Worm (Caenorhabditis elegans) whole organism, dauer: Measurements from ENCODE around the gene F58E1.13.
"Not testable (repeated sequence)": the region's sequence is repeated elsewhere in the genome, so short reads cannot be mapped to it uniquely, and the experiment has no call there.

Source experiments
- unc-62 ChIP-seq: sonication (generic microtip); optimal IDR thresholded peaks from 2 replicates; lab custom pipeline; 2017; ENCODE audit warnings: missing biosample characterization, missing genetic modification reagents, missing genetic modification characterization

Gene F58E1.13

DNA sequence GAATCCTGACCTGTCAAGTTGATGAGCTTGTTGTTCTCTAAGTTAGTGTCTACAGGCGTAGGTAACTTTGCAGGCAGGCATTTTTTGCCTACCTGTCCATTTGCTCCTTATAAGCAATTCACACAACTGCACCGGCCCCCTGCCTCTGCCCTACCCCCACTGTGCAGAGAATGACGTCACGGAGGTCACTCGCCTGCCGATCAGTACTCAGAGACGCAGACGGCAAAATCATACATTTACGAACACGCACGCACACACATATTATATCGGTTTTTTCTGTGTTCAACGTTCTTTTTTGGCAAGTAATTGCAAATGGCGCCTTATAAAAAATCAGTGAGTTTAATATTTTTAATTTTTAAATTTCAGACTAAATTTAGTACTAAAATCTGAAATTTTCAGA, 32.2 kb downstream of the F58E1.13 start, which contains the start of gene duxl-1:
duxl-1 (plus strand) TSS at position 184 of the 400 bp plus-strand sequence.
- TF ChIP-seq unc-62 (GFP tag; lab: Kevin White, UChicago) = no peak

DNA sequence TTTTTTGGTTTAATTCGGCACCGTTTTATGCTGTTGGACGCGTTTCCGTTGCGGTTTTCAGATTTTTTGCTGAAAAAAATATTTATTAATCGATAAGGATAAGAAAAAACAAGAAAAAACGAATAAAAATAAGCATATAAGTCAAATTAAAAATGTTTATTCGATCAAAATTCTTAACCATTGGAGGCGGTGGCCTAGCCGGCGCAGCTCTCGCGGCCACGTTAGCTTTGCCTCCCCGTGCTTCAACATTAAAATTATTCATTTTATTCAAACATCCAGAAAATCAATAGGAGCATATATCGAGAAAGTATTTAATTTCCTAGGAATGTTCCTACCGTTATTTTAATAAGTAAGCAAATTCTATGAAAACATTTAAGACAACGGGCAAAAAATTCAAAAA, 32.8 kb downstream of the F58E1.13 start, which contains the start of gene ZC204.14:
ZC204.14 (minus strand) TSS at position 69 of the 400 bp plus-strand sequence.
- no peak for TF ChIP-seq unc-62 (GFP tag; lab: Kevin White, UChicago)

DNA sequence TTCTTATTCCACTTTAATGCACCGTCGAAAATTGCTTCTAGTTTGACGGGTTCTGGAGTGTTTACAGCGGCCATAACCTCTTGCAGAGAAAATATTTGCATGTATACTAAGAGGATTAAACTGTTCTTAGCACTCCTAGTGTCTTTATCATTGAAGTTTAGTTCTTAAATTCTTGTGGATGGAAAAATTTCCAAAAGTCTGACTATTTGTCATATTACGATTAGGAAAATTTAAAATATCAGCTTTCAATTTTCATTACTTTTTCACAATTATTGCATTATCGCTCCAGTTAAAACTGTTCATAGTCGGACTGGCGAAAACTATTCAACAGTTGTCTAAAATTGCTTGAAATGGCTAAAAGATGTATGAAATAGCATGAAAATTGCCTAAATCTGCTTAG, 34.8 kb downstream of the F58E1.13 start, which contains the start of gene ZC204.13:
ZC204.13 (minus strand) TSS at position 101 of the 400 bp plus-strand sequence.
- TF ChIP-seq unc-62 (GFP tag; lab: Kevin White, UChicago) = not testable (repeated sequence)

DNA sequence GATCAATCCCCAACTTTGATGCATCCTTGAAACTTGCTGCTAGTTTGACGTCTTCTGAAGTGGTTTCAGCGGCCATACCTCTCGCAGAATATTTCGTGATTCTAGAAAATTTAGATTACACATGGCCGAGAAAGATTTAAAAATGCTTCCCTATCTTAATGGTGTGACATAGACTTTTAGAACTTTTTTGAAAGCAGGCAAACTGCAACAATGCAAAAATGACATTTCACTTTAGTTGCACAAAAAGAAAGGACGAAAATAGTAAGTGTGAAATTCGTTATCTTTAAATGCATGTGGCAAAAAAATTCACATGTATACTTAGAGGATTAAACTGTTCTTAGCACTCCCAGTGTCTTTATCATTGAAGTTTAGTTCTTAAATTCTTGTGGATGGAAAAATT, 38.5 kb downstream of the F58E1.13 start, which contains the start of gene ZC204.12:
ZC204.12 (minus strand) TSS at position 101 of the 400 bp plus-strand sequence.
- TF ChIP-seq unc-62 (GFP tag; lab: Kevin White, UChicago) = no peak

DNA sequence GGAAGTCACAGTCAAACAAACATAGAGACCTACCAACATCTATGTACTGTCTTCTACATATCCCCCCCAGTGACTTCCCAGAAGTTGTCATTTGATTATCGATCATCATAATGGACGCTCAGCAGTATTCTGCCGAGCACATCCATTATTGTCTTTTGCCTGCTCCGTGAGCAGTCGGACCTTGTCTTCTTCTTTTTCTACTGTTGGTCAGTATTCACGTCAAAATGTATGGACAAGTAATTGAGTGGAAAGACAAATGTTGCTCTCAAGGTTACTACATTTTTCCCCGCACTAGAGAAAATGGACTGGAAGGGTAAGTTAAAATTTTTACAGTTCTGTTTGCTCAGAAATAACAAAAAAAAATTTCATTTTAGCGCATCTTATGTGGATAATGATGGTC, 40.8 kb downstream of the F58E1.13 start, which contains the start of gene btb-12:
btb-12 (plus strand) TSS at position 301 of the 400 bp plus-strand sequence.
- TF ChIP-seq unc-62 (GFP tag; lab: Kevin White, UChicago) = no peak

DNA sequence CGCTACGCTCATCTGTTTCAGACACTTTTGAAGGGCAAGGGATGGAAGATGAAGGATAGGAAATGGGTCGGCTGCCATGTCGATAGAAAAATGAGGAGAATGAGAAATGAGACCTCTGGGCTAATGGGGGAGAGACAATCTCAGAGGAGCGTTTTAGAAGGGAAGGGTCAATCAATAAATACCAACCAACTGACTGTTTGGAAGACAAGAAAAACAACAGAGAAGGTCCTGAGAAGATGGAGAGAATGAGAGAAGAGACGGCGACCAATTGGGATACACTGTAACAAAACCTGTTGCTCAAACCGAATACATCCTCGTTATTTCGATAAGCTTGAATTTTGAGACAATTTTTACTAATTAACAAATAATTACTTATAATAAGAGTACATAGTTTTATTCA, 42.3 kb downstream of the F58E1.13 start, which contains the start of gene fbxb-15:
fbxb-15 (minus strand) TSS at position 101 of the 400 bp plus-strand sequence.
- no peak for TF ChIP-seq unc-62 (GFP tag; lab: Kevin White, UChicago)

DNA sequence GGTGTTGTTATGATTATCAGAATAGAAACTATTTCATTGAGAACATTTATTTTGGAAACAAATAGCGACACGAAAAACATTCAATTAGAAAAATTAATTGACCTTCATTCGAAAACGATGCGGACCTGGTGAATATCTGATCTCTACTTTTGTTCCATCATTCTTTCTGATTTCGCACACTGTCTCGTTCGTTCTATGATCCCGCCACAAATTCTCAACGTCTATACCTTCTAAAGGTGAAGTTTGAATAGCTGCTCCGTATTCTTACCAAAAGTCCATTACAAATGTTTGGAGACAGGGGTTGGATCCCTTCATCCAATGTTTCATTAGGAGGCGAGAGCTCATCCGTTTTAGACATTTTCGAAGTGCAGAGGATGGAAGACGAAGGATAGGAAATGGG, 43.9 kb downstream of the F58E1.13 start, which contains the start of gene fbxb-16:
fbxb-16 (minus strand) TSS at position 101 of the 400 bp plus-strand sequence.
- no peak for TF ChIP-seq unc-62 (GFP tag; lab: Kevin White, UChicago)

DNA sequence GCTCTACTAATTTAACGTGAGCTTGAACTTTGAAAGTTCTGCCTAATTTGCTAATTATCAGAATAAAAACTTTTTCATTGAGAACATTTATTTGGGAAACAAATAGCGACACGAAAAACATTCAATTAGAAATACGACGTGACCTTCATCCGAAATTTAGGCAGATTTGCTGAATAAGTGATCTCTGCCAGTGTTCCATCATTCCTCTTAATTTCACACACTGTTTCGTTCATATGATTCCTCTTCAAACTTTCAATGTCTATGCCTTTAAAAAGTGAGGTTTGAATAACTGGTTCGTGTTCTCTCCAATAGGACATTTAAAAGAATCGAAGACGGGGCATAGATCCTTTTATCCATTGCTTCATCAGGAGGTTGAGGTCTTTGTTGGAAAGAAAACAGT, 45.2 kb downstream of the F58E1.13 start, which contains the start of gene fbxb-20:
fbxb-20 (minus strand) TSS at position 101 of the 400 bp plus-strand sequence.
- TF ChIP-seq unc-62 (GFP tag; lab: Kevin White, UChicago) = no peak

DNA sequence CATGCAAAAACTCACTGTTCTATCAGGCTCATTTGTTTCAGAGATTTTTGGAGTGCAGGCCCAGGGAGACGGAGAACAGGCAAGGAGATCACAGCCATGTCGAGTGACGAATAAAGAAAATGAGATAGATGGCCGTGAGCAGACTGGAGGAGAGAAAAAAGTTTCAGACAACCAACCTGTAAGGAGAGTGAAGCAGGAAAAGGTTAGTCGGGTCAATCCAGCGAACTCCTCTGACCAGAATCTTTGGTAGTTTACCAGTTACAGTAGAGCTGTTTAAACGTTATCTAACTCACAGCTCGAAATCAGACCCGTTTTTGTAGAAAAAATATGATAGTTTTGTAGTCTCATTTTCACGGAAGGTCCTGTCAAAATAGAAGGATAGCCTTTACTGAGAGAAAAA, 46.9 kb downstream of the F58E1.13 start, which contains the start of gene fbxb-21:
fbxb-21 (minus strand) TSS at position 101 of the 400 bp plus-strand sequence.
- no peak for TF ChIP-seq unc-62 (GFP tag; lab: Kevin White, UChicago)

DNA sequence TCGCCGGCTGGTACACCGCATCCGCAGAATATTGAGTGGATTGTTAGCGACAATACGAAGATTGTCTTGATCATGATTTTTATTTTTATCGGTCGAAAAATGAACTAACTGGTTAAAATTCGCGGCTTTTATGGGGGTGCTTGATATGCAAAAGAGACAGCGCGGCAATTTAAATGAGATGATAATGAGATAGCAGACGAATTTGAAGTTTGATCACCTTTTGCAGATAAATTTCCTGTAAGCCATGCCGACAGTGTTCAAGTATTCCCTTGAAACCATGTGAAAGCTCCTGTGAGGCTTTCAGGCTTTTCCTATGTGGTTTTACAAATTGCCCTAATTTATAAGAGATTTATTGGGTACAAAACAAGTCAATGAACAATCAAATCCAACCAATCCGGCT, 49.5 kb downstream of the F58E1.13 start, which contains the start of gene ZC204.17:
ZC204.17 (minus strand) TSS at position 101 of the 400 bp plus-strand sequence.
- TF ChIP-seq unc-62 (GFP tag; lab: Kevin White, UChicago) = no peak

DNA sequence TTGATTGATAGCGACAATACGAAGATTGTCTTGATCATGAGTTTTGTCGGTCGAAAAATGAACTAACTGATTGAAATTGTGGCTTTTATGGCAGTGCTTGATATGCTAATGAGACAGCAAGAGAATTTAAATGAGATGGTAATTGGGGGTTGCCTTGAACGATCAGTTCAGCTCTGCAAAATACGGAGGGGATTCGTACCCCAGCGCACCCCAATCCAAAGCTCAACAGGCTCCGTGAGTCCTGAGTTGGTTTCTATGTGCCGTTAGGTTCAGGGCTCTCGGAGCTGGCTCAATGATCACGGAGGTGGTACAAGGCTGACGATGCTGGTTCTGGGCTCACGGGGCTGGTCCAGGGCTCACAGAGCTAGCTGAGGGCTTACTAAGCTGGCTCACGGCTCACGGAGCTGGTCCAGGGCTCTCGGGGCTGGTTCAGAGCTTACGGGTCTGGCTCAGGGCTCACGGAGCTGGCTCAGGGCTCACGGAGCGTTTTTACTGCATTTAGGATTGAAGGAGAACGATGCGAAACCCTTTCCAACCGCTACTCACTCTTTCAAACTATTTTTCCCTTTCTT, 50.8 kb downstream of the F58E1.13 start, which contains the start of gene ZC204.6:
ZC204.6 (minus strand) TSS at position 51 of the 572 bp plus-strand sequence.
- TF ChIP-seq unc-62 (GFP tag; lab: Kevin White, UChicago) = no peak
